Fruit fly (Drosophila melanogaster) whole organism, embryonic: ENCODE measurements around the gene Tsp29Fa.

Experiments used
- Asciz ChIP-seq: fragments of 200-800 bp; sonication (Bioruptor generic); optimal IDR thresholded peaks from 2 replicates; lab custom pipeline; 2017; ENCODE audit warnings: missing biosample characterization, mild to moderate bottlenecking, missing genetic modification characterization, missing genetic modification reagents
- CG10321 ChIP-seq: fragments of 200-800 bp; sonication (Bioruptor generic); IDR thresholded peaks from 2 replicates; pipeline ENCODE4 v1.3.6; 2022; ENCODE audit warnings: missing biosample characterization, missing genetic modification characterization
- CG11247 ChIP-seq: fragments of 200-800 bp; sonication (Bioruptor generic); IDR thresholded peaks from 2 replicates; pipeline ENCODE4 v1.3.6; 2022; ENCODE audit warnings: missing biosample characterization, missing genetic modification characterization
- CG11560 ChIP-seq: fragments of 200-800 bp; sonication (Bioruptor generic); IDR thresholded peaks from 3 replicates; pipeline ENCODE4 v1.3.6; 2022; ENCODE audit warnings: missing biosample characterization, missing genetic modification characterization
- CG12391 ChIP-seq: fragments of 200-800 bp; sonication (Bioruptor generic); optimal IDR thresholded peaks from 3 replicates; lab custom pipeline; 2018; ENCODE audit warnings: missing biosample characterization, mild to moderate bottlenecking, missing genetic modification characterization, moderate library complexity
- CG12744 ChIP-seq: fragments of 200-800 bp; sonication (Bioruptor generic); optimal IDR thresholded peaks from 2 replicates; lab custom pipeline; 2016; ENCODE audit warnings: missing biosample characterization, missing genetic modification characterization
- CG14050 ChIP-seq: fragments of 200-800 bp; sonication (Bioruptor generic); IDR thresholded peaks from 3 replicates; pipeline ENCODE4 v1.3.6; 2022; ENCODE audit warnings: missing biosample characterization, missing genetic modification characterization
- CG1529 ChIP-seq: fragments of 200-800 bp; sonication (Bioruptor generic); optimal IDR thresholded peaks from 3 replicates; lab custom pipeline; 2018; ENCODE audit warnings: missing biosample characterization, missing genetic modification characterization
- CG15479 ChIP-seq: fragments of 200-800 bp; sonication (Bioruptor generic); optimal IDR thresholded peaks from 3 replicates; lab custom pipeline; 2019; ENCODE audit warnings: missing biosample characterization, mild to moderate bottlenecking, missing genetic modification characterization, moderate library complexity
- CG17385 ChIP-seq: fragments of 200-800 bp; sonication (Bioruptor generic); optimal IDR thresholded peaks from 3 replicates; lab custom pipeline; 2018; ENCODE audit warnings: missing biosample characterization, mild to moderate bottlenecking, missing genetic modification characterization
- CG2712 ChIP-seq: fragments of 200-800 bp; optimal IDR thresholded peaks from 3 replicates; lab custom pipeline; 2019; ENCODE audit warnings: missing biosample characterization, mild to moderate bottlenecking, missing genetic modification characterization, moderate library complexity
- CG32772 ChIP-seq: fragments of 200-800 bp; sonication (Bioruptor generic); IDR thresholded peaks from 2 replicates; pipeline ENCODE4 v1.3.6; 2022; ENCODE audit warnings: missing biosample characterization, missing genetic modification characterization
- CG42726 ChIP-seq: fragments of 200-800 bp; sonication (Bioruptor generic); IDR thresholded peaks from 2 replicates; pipeline ENCODE4 v1.3.6; 2022; ENCODE audit warnings: missing biosample characterization, missing genetic modification characterization; ENCODE audit not compliant: partially characterized antibody
- CG7963 ChIP-seq: fragments of 200-800 bp; sonication (Bioruptor generic); IDR thresholded peaks from 3 replicates; pipeline ENCODE4 v1.3.6; 2022; ENCODE audit warnings: missing biosample characterization, missing genetic modification characterization; ENCODE audit not compliant: partially characterized antibody
- CG7987 ChIP-seq: fragments of 200-800 bp; sonication (Bioruptor generic); optimal IDR thresholded peaks from 2 replicates; lab custom pipeline; 2018; ENCODE audit warnings: missing biosample characterization, mild to moderate bottlenecking, missing genetic modification characterization, moderate library complexity
- CG8359 ChIP-seq: fragments of 200-800 bp; sonication (Bioruptor generic); optimal IDR thresholded peaks from 2 replicates; lab custom pipeline; 2017; ENCODE audit warnings: missing biosample characterization, mild to moderate bottlenecking, missing genetic modification characterization, borderline replicate concordance
- D19B ChIP-seq: fragments of 200-800 bp; sonication (Bioruptor generic); optimal IDR thresholded peaks from 2 replicates; lab custom pipeline; 2017; ENCODE audit warnings: missing biosample characterization, mild to moderate bottlenecking, missing genetic modification characterization
- Fer2 ChIP-seq: fragments of 200-800 bp; sonication (Bioruptor generic); optimal IDR thresholded peaks from 2 replicates; lab custom pipeline; 2018; ENCODE audit warnings: missing biosample characterization, mild to moderate bottlenecking, missing genetic modification characterization, moderate library complexity
- GATAe ChIP-seq: fragments of 200-800 bp; sonication (Bioruptor generic); conservative IDR thresholded peaks from 2 replicates; pipeline ENCODE4 v1.3.6; 2022; ENCODE audit warnings: missing biosample characterization, missing genetic modification characterization
- H2.0 ChIP-seq: fragments of 200-800 bp; sonication (Bioruptor generic); IDR thresholded peaks from 2 replicates; pipeline ENCODE4 v1.3.6; 2022; ENCODE audit warnings: missing biosample characterization, missing genetic modification characterization
- HLHmδ ChIP-seq: fragments of 200-800 bp; sonication (Bioruptor generic); optimal IDR thresholded peaks from 2 replicates; lab custom pipeline; 2018; ENCODE audit warnings: missing biosample characterization, mild to moderate bottlenecking, missing genetic modification characterization, moderate library complexity
- Lim3 ChIP-seq: fragments of 200-800 bp; sonication (Bioruptor generic); IDR thresholded peaks from 2 replicates; pipeline ENCODE4 v1.3.6; 2022; ENCODE audit warnings: missing biosample characterization, missing genetic modification characterization
- Oaz ChIP-seq: fragments of 200-800 bp; sonication (Bioruptor generic); IDR thresholded peaks from 2 replicates; pipeline ENCODE4 v1.3.6; 2022; ENCODE audit warnings: missing biosample characterization, missing genetic modification characterization
- Ptx1 ChIP-seq: fragments of 200-800 bp; sonication (Bioruptor generic); IDR thresholded peaks from 2 replicates; pipeline ENCODE4 v1.3.6; 2022; ENCODE audit warnings: missing biosample characterization, missing genetic modification characterization
- Sox100B ChIP-seq: fragments of 200-800 bp; sonication (Bioruptor generic); optimal IDR thresholded peaks from 3 replicates; lab custom pipeline; 2018; ENCODE audit warnings: missing biosample characterization, mild to moderate bottlenecking, missing genetic modification characterization
- ash1 ChIP-seq: fragments of 200-800 bp; sonication (Bioruptor generic); optimal IDR thresholded peaks from 2 replicates; lab custom pipeline; 2018; ENCODE audit warnings: missing biosample characterization, mild to moderate bottlenecking, missing genetic modification characterization
- ato ChIP-seq: fragments of 200-800 bp; sonication (Bioruptor generic); IDR thresholded peaks from 2 replicates; pipeline ENCODE4 v1.3.6; 2022; ENCODE audit warnings: missing biosample characterization, missing genetic modification characterization; ENCODE audit not compliant: partially characterized antibody
- chn ChIP-seq: fragments of 200-800 bp; sonication (Bioruptor generic); optimal IDR thresholded peaks from 2 replicates; lab custom pipeline; 2016; ENCODE audit warnings: missing biosample characterization, missing genetic modification characterization
- ci ChIP-seq: fragments of 200-800 bp; sonication (Bioruptor generic); IDR thresholded peaks from 3 replicates; pipeline ENCODE4 v1.3.6; 2022; ENCODE audit warnings: missing biosample characterization, missing genetic modification characterization
- corto ChIP-seq: fragments of 200-800 bp; sonication (Bioruptor generic); optimal IDR thresholded peaks from 2 replicates; lab custom pipeline; 2016; ENCODE audit warnings: missing biosample characterization, mild to moderate bottlenecking, missing genetic modification characterization, moderate library complexity
- crp ChIP-seq, 2 experiments: fragments of 200-800 bp; sonication (Bioruptor generic); optimal IDR thresholded peaks; 2 replicates in 1 of 2; 3 replicates in 1 of 2; lab custom pipeline; 2017; ENCODE audit warnings: missing biosample characterization in 2 of 2, missing genetic modification characterization in 2 of 2, mild to moderate bottlenecking in 1 of 2, moderate library complexity in 1 of 2
- en ChIP-seq: fragments of 200-800 bp; sonication (Bioruptor generic); optimal IDR thresholded peaks from 2 replicates; lab custom pipeline; 2016; ENCODE audit warnings: missing biosample characterization, missing genetic modification characterization
- fd102C ChIP-seq: fragments of 200-800 bp; sonication (Bioruptor generic); optimal IDR thresholded peaks from 2 replicates; lab custom pipeline; 2018; ENCODE audit warnings: missing biosample characterization, mild to moderate bottlenecking, missing genetic modification characterization, moderate library complexity
- ftz-f1 ChIP-seq: fragments of 200-800 bp; sonication (Bioruptor generic); optimal IDR thresholded peaks from 2 replicates; lab custom pipeline; 2016; ENCODE audit warnings: missing biosample characterization, missing genetic modification characterization
- grau ChIP-seq: fragments of 200-800 bp; optimal IDR thresholded peaks from 3 replicates; lab custom pipeline; 2019; ENCODE audit warnings: missing biosample characterization, mild to moderate bottlenecking, missing genetic modification characterization, moderate library complexity
- gt ChIP-seq: fragments of 200-800 bp; sonication (Bioruptor generic); IDR thresholded peaks from 2 replicates; pipeline ENCODE4 v1.3.6; 2022; ENCODE audit warnings: missing biosample characterization, missing genetic modification characterization
- phol ChIP-seq: fragments of 200-800 bp; sonication (Bioruptor generic); optimal IDR thresholded peaks from 3 replicates; lab custom pipeline; 2018; ENCODE audit warnings: missing biosample characterization, mild to moderate bottlenecking, missing genetic modification characterization, moderate library complexity
- pita ChIP-seq: fragments of 200-800 bp; sonication (Bioruptor generic); optimal IDR thresholded peaks from 2 replicates; lab custom pipeline; 2017; ENCODE audit warnings: missing biosample characterization, mild to moderate bottlenecking, missing genetic modification characterization
- pros ChIP-seq: fragments of 200-800 bp; sonication (Bioruptor generic); optimal IDR thresholded peaks from 3 replicates; lab custom pipeline; 2019; ENCODE audit warnings: missing biosample characterization, mild to moderate bottlenecking, missing genetic modification characterization, moderate library complexity
- repo ChIP-seq: fragments of 200-800 bp; sonication (Bioruptor generic); optimal IDR thresholded peaks from 2 replicates; lab custom pipeline; 2016; ENCODE audit warnings: missing biosample characterization, missing genetic modification characterization
- row ChIP-seq: fragments of 200-800 bp; sonication (Bioruptor generic); IDR thresholded peaks from 3 replicates; pipeline ENCODE4 v1.3.6; 2022; ENCODE audit warnings: missing biosample characterization, missing genetic modification characterization
- sens ChIP-seq: fragments of 200-800 bp; sonication (Bioruptor generic); peaks from one replicate; lab custom pipeline; 2016; ENCODE audit warnings: missing biosample characterization, missing genetic modification characterization
- so ChIP-seq: fragments of 200-800 bp; sonication (Bioruptor generic); IDR thresholded peaks from 3 replicates; pipeline ENCODE4 v1.3.6; 2022; ENCODE audit warnings: missing biosample characterization, missing genetic modification characterization
- wor ChIP-seq: fragments of 200-800 bp; sonication (Bioruptor generic); IDR thresholded peaks from 2 replicates; pipeline ENCODE4 v1.3.6; 2022; ENCODE audit warnings: missing biosample characterization, missing genetic modification characterization
- zfh2 ChIP-seq: fragments of 200-800 bp; sonication (Bioruptor generic); optimal IDR thresholded peaks from 2 replicates; lab custom pipeline; 2016; ENCODE audit warnings: missing biosample characterization, missing genetic modification characterization

Gene Tsp29Fa

DNA sequence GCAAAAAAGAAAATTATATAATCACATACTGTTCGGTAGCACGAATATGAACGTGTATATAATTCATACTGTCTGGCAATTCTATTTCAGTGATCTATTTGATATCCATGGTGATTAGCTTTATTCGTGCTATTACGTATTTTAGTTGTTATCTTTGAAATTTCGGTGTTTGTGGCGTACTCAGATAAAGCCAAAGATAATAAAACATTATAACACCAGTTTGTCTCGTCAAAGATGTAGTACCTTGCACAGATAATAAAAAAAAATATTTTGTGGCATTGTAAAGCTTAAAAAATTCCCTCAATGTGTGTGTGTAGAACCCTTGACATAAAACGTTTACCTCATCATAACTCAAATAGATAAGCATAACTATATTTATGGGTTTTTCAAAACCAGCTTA is 14.2 kb downstream of the Tsp29Fa start (continued):
- TF ChIP-seq CG1529 (GFP tag; lab: Kevin White, UChicago) (no peak), CG32772 (GFP tag; lab: Robert Waterston, UW) (no peak), pita (GFP tag; lab: Kevin White, UChicago) (no peak), fd102C (GFP tag; lab: Kevin White, UChicago) (no peak), CG11247 (GFP tag; lab: Robert Waterston, UW) (no peak), CG42726 (GFP tag; lab: Robert Waterston, UW) (no peak), CG12744 (GFP tag; lab: Kevin White, UChicago) (no peak), corto (GFP tag; lab: Kevin White, UChicago) (no peak), Lim3 (no peak), CG14050 (GFP tag; lab: Robert Waterston, UW) (no peak), ci (no peak), repo (no peak), pros (GFP tag; lab: Kevin White, UChicago) (no peak)

DNA sequence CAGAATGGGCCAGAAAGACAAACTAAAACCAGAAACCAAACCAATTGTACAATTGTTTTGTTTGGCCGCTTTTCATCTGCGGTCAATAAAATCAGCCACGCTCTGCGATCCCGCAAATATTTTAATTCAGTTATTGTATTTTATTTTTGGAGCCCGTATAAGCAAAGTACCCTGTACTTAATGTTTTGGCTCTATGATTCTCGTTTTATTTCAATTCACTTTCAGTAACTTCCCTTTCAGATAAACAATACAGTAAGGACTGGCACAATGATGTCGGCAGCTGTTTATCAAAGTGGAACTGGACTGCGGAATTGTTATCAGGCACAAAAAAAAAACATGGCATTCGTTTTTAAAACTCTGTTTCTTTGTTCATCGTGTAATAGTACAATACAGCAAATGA is 14.9 kb downstream of the Tsp29Fa start:
- TF ChIP-seq GATAe (GFP tag; lab: Robert Waterston, UW) (no peak), grau (tag; lab: Kevin White, UChicago) (peak; percentile 51), row (GFP tag; lab: Robert Waterston, UW) (0 out of 3 replicates have a peak, but pooled peaks have one; percentile 10), ato (GFP tag; lab: Robert Waterston, UW) (no peak), Asciz (no peak), fd102C (GFP tag; lab: Kevin White, UChicago) (no peak), CG2712 (tag; lab: Kevin White, UChicago) (no peak), Sox100B (GFP tag; lab: Kevin White, UChicago) (no peak), CG7987 (GFP tag; lab: Kevin White, UChicago) (no peak), CG15479 (GFP tag; lab: Kevin White, UChicago) (peak; percentile 21), wor (GFP tag; lab: Robert Waterston, UW) (no peak), phol (tag; lab: Kevin White, UChicago) (no peak), CG10321 (GFP tag; lab: Robert Waterston, UW) (no peak), D19B (GFP tag; lab: Kevin White, UChicago) (peak; percentile 2), Oaz (GFP tag; lab: Robert Waterston, UW) (no peak), Fer2 (tag; lab: Kevin White, UChicago) (no peak), CG12391 (tag; lab: Kevin White, UChicago) (no peak), ftz-f1 (GFP tag; lab: Kevin White, UChicago) (no peak), so (GFP tag; lab: Robert Waterston, UW) (no peak), CG11560 (no peak), crp (GFP tag; optimal IDR thresholded peaks at IDR 0.05; lab: Kevin White, UChicago) (no peak), chn (GFP tag; lab: Kevin White, UChicago) (no peak), H2.0 (GFP tag; lab: Robert Waterston, UW) (no peak), HLHmδ (GFP tag; lab: Kevin White, UChicago) (no peak), CG17385 (GFP tag; lab: Kevin White, UChicago) (no peak), Ptx1 (no peak), zfh2 (no peak), ash1 (GFP tag; lab: Kevin White, UChicago) (no peak), gt (no peak), sens (peak; percentile 57), en (GFP tag; lab: Kevin White, UChicago) (no peak), CG7963 (no peak), CG12744 (GFP tag; lab: Kevin White, UChicago) (no peak), CG8359 (no peak)
